Worm (Caenorhabditis elegans) whole organism, mixed stage, embryonic: ENCODE measurements around the gene D2024.18.

ENCODE experiments used
- M03D4.4 ChIP-seq: sonication (generic microtip); optimal IDR thresholded peaks from 2 replicates; lab custom pipeline; 2017; ENCODE audit warnings: mild to moderate bottlenecking, missing genetic modification characterization, missing compliant biosample characterization
- blmp-1 ChIP-seq: fragments of 150-350 bp; optimal IDR thresholded peaks from 2 replicates; lab custom pipeline; 2014; ENCODE audit warnings: missing biosample characterization, missing genetic modification characterization
- ceh-39 ChIP-seq: fragments of 150-350 bp; optimal IDR thresholded peaks from 2 replicates; lab custom pipeline; 2014; ENCODE audit warnings: missing biosample characterization, missing genetic modification characterization
- ceh-43 ChIP-seq: fragments of 200-800 bp; sonication (Bioruptor generic); optimal IDR thresholded peaks from 2 replicates; lab custom pipeline; 2018; ENCODE audit warnings: mild to moderate bottlenecking, missing genetic modification characterization, moderate library complexity, missing compliant biosample characterization
- ces-1 ChIP-seq: fragments of 150-350 bp; optimal IDR thresholded peaks from 2 replicates; lab custom pipeline; 2014; ENCODE audit warnings: missing biosample characterization, missing genetic modification reagents, missing genetic modification characterization
- cnd-1 ChIP-seq: fragments of 200-800 bp; sonication (Bioruptor generic); optimal IDR thresholded peaks from 2 replicates; lab custom pipeline; 2018; ENCODE audit warnings: mild to moderate bottlenecking, missing genetic modification characterization, missing compliant biosample characterization
- elt-1 ChIP-seq: sonication (generic microtip); optimal IDR thresholded peaks from 2 replicates; lab custom pipeline; 2017; ENCODE audit warnings: missing genetic modification characterization, mild to moderate bottlenecking, missing compliant biosample characterization, antibody characterized with exemption, moderate library complexity, borderline replicate concordance; ENCODE audit not compliant: insufficient read depth
- elt-3 ChIP-seq: fragments of 150-350 bp; optimal IDR thresholded peaks from 2 replicates; lab custom pipeline; 2014; ENCODE audit warnings: missing biosample characterization, missing genetic modification characterization
- flh-1 ChIP-seq: fragments of 200-800 bp; sonication (Bioruptor generic); optimal IDR thresholded peaks from 2 replicates; lab custom pipeline; 2018; ENCODE audit warnings: mild to moderate bottlenecking, missing genetic modification characterization, moderate library complexity, missing compliant biosample characterization
- ham-2 ChIP-seq: fragments of 200-800 bp; sonication (Bioruptor generic); optimal IDR thresholded peaks from 2 replicates; lab custom pipeline; 2018; ENCODE audit warnings: mild to moderate bottlenecking, missing genetic modification characterization, missing compliant biosample characterization
- hlh-1 ChIP-seq: fragments of 150-350 bp; optimal IDR thresholded peaks from 2 replicates; lab custom pipeline; 2014; ENCODE audit warnings: missing biosample characterization, missing genetic modification reagents, missing genetic modification characterization
- lin-13 ChIP-seq: fragments of 150-350 bp; optimal IDR thresholded peaks from 2 replicates; lab custom pipeline; 2014; ENCODE audit warnings: missing biosample characterization, missing genetic modification characterization
- lin-32 ChIP-seq: fragments of 200-800 bp; sonication (Bioruptor generic); optimal IDR thresholded peaks from 2 replicates; lab custom pipeline; 2018; ENCODE audit warnings: mild to moderate bottlenecking, missing genetic modification characterization, missing compliant biosample characterization
- lsy-2 ChIP-seq: fragments of 150-350 bp; optimal IDR thresholded peaks from 2 replicates; lab custom pipeline; 2014; ENCODE audit warnings: missing biosample characterization, missing genetic modification characterization
- mab-5 ChIP-seq: fragments of 150-350 bp; optimal IDR thresholded peaks from 2 replicates; lab custom pipeline; 2014; ENCODE audit warnings: missing biosample characterization, missing genetic modification characterization
- mep-1 ChIP-seq: fragments of 150-350 bp; optimal IDR thresholded peaks from 2 replicates; lab custom pipeline; 2017; ENCODE audit warnings: missing biosample characterization, missing genetic modification reagents, missing genetic modification characterization, inconsistent platforms
- mls-2 ChIP-seq: sonication (generic microtip); optimal IDR thresholded peaks from 2 replicates; lab custom pipeline; 2016; ENCODE audit warnings: mild to moderate bottlenecking, missing genetic modification characterization, moderate library complexity, missing compliant biosample characterization
- nhr-12 ChIP-seq: fragments of 150-350 bp; optimal IDR thresholded peaks from 2 replicates; lab custom pipeline; 2014; ENCODE audit warnings: missing biosample characterization, missing genetic modification characterization
- nhr-2 ChIP-seq: fragments of 150-350 bp; optimal IDR thresholded peaks from 2 replicates; lab custom pipeline; 2014; ENCODE audit warnings: missing biosample characterization, missing genetic modification characterization
- nhr-237 ChIP-seq: fragments of 150-350 bp; optimal IDR thresholded peaks from 2 replicates; lab custom pipeline; 2014; ENCODE audit warnings: missing biosample characterization, missing genetic modification characterization
- nhr-28 ChIP-seq: fragments of 150-350 bp; optimal IDR thresholded peaks from 2 replicates; lab custom pipeline; 2014; ENCODE audit warnings: missing biosample characterization, missing genetic modification characterization
- nhr-76 ChIP-seq: sonication (generic microtip); optimal IDR thresholded peaks from 2 replicates; lab custom pipeline; 2017; ENCODE audit warnings: missing biosample characterization, missing genetic modification characterization
- pha-4 ChIP-seq: fragments of 150-350 bp; optimal IDR thresholded peaks from 2 replicates; lab custom pipeline; 2018; ENCODE audit warnings: missing biosample characterization, missing genetic modification reagents, missing genetic modification characterization
- sem-2 ChIP-seq: fragments of 200-800 bp; sonication (Bioruptor generic); optimal IDR thresholded peaks from 2 replicates; lab custom pipeline; 2018; ENCODE audit warnings: mild to moderate bottlenecking, missing genetic modification characterization, missing compliant biosample characterization
- snpc-4 ChIP-seq: fragments of 150-350 bp; optimal IDR thresholded peaks from 2 replicates; lab custom pipeline; 2014; ENCODE audit warnings: missing biosample characterization, missing genetic modification characterization
- sptf-1 ChIP-seq: sonication (generic microtip); optimal IDR thresholded peaks from 2 replicates; lab custom pipeline; 2017; ENCODE audit warnings: mild to moderate bottlenecking, missing genetic modification characterization, moderate library complexity, missing compliant biosample characterization
- tbx-8 ChIP-seq: fragments of 200-800 bp; sonication (Bioruptor generic); optimal IDR thresholded peaks from 2 replicates; lab custom pipeline; 2018; ENCODE audit warnings: mild to moderate bottlenecking, missing genetic modification characterization, moderate library complexity, missing compliant biosample characterization
- unc-120 ChIP-seq: sonication (generic microtip); optimal IDR thresholded peaks from 2 replicates; lab custom pipeline; 2017; ENCODE audit warnings: missing genetic modification characterization, missing compliant biosample characterization; ENCODE audit not compliant: poor library complexity, severe bottlenecking
- unc-39 ChIP-seq: fragments of 150-350 bp; optimal IDR thresholded peaks from 2 replicates; lab custom pipeline; 2014; ENCODE audit warnings: missing biosample characterization, missing genetic modification characterization
- unc-62 ChIP-seq: fragments of 150-350 bp; optimal IDR thresholded peaks from 2 replicates; lab custom pipeline; 2014; ENCODE audit warnings: missing biosample characterization, missing genetic modification reagents, missing genetic modification characterization
- zip-8 ChIP-seq: fragments of 150-350 bp; optimal IDR thresholded peaks from 2 replicates; lab custom pipeline; 2014; ENCODE audit warnings: missing biosample characterization, missing genetic modification characterization
- ztf-11 ChIP-seq: fragments of 150-350 bp; optimal IDR thresholded peaks from 2 replicates; lab custom pipeline; 2014; ENCODE audit warnings: missing biosample characterization, missing genetic modification characterization

D2024.18 gene

ce11 chrIV:7227072-7227471 is 23.2 kb upstream of the D2024.18 start, which contains the start of gene R13A1.10:
Gene R13A1.10, minus strand, starts transcription at chrIV:7227172.
- TF ChIP-seq unc-39 (tag; lab: Kevin White, UChicago) (no peak), ztf-11 (tag; lab: Kevin White, UChicago) (no peak), nhr-12 (tag; lab: Kevin White, UChicago) (no peak), ces-1 (GFP tag; lab: Kevin White, UChicago) (no peak), unc-120 (no peak), ham-2 (GFP tag; lab: Kevin White, UChicago) (no peak), mls-2 (no peak), mep-1 (tag; lab: Kevin White, UChicago) (no peak), flh-1 (GFP tag; lab: Kevin White, UChicago) (no peak), ceh-43 (no peak), sptf-1 (no peak), nhr-2 (tag; lab: Kevin White, UChicago) (no peak), pha-4 (tag; lab: Kevin White, UChicago) (no peak), nhr-237 (tag; lab: Kevin White, UChicago) (no peak), cnd-1 (tag; lab: Kevin White, UChicago) (no peak), elt-3 (no peak), nhr-28 (tag; lab: Kevin White, UChicago) (no peak), snpc-4 (no peak), blmp-1 (tag; lab: Kevin White, UChicago) (no peak)
- TF ChIP-seq, all 35 proteins: peak for 0

ce11 chrIV:7228208-7228607 is 22.1 kb upstream of the D2024.18 start, which contains the start of gene D2024.5:
Gene D2024.5, minus strand, starts transcription at chrIV:7228308.
- TF ChIP-seq ces-1 (GFP tag; lab: Kevin White, UChicago) = no peak
- no peak for TF ChIP-seq mab-5 (tag; lab: Kevin White, UChicago)
- no peak for TF ChIP-seq tbx-8
- no peak for TF ChIP-seq lin-13 (tag; lab: Kevin White, UChicago)
- no peak for TF ChIP-seq elt-3
- no peak for TF ChIP-seq nhr-2 (tag; lab: Kevin White, UChicago)
- TF ChIP-seq unc-62 (GFP tag; lab: Kevin White, UChicago) = no peak
- TF ChIP-seq lsy-2 (tag; lab: Kevin White, UChicago) = no peak

- TF ChIP-seq flh-1 (GFP tag; lab: Kevin White, UChicago) = no peak
- peak; percentile 36 for TF ChIP-seq pha-4 (tag; lab: Kevin White, UChicago)
- TF ChIP-seq snpc-4 = no peak
- TF ChIP-seq sem-2 = no peak
- peak; percentile 38 for TF ChIP-seq nhr-237 (tag; lab: Kevin White, UChicago)
- TF ChIP-seq mls-2 = peak; percentile 11
- peak; percentile 65 for TF ChIP-seq ceh-39 (tag; lab: Kevin White, UChicago)
- peak; percentile 70 for TF ChIP-seq ces-1 (GFP tag; lab: Kevin White, UChicago)
- peak; percentile 78 for TF ChIP-seq mep-1 (tag; lab: Kevin White, UChicago)
- TF ChIP-seq sptf-1 = peak; percentile 13
- no peak for TF ChIP-seq unc-120
- TF ChIP-seq elt-3 = no peak
- peak; percentile 54 for TF ChIP-seq lin-13 (tag; lab: Kevin White, UChicago)
- peak; percentile 60 for TF ChIP-seq lsy-2 (tag; lab: Kevin White, UChicago)
- no peak for TF ChIP-seq lin-32 (GFP tag; lab: Kevin White, UChicago)
- TF ChIP-seq hlh-1 (tag; lab: Kevin White, UChicago) = peak; percentile 47
Observed at ce11 chrIV:7230198-7230597, 20.1 kb upstream of the D2024.18 start, which contains the start of gene cap-1. Gene cap-1, minus strand, starts transcription at chrIV:7230223.

ce11 chrIV:7230935-7231334 is 19.3 kb upstream of the D2024.18 start, which contains the start of gene D2024.4:
Gene D2024.4, plus strand, starts transcription at chrIV:7231235.
- no peak for TF ChIP-seq pha-4 (tag; lab: Kevin White, UChicago)
- no peak for TF ChIP-seq ham-2 (GFP tag; lab: Kevin White, UChicago)
- TF ChIP-seq elt-1 (tag; lab: Kevin White, UChicago) = no peak
- TF ChIP-seq flh-1 (GFP tag; lab: Kevin White, UChicago) = no peak
- no peak for TF ChIP-seq cnd-1 (tag; lab: Kevin White, UChicago)
- no peak for TF ChIP-seq ces-1 (GFP tag; lab: Kevin White, UChicago)
- no peak for TF ChIP-seq nhr-76 (tag; lab: Kevin White, UChicago)
- TF ChIP-seq mep-1 (tag; lab: Kevin White, UChicago) = no peak
- no peak for TF ChIP-seq snpc-4
- TF ChIP-seq lin-32 (GFP tag; lab: Kevin White, UChicago) = no peak
- TF ChIP-seq M03D4.4 = no peak
- no peak for TF ChIP-seq unc-39 (tag; lab: Kevin White, UChicago)
- no peak for TF ChIP-seq sptf-1
- no peak for TF ChIP-seq elt-3
- TF ChIP-seq lin-13 (tag; lab: Kevin White, UChicago) = no peak
- no peak for TF ChIP-seq ztf-11 (tag; lab: Kevin White, UChicago)
- no peak for TF ChIP-seq zip-8 (tag; lab: Kevin White, UChicago)
- no peak for TF ChIP-seq sem-2
- no peak for TF ChIP-seq lsy-2 (tag; lab: Kevin White, UChicago)
- no peak for TF ChIP-seq unc-120
